Worm (Caenorhabditis elegans) whole organism, early embryonic: ENCODE results near the gene col-161.

Source experiments
- ama-1 ChIP-seq: fragments of 150-350 bp; optimal IDR thresholded peaks from 2 replicates; lab custom pipeline; 2014
- flt-1 ChIP-seq: fragments of 200-800 bp; sonication (Bioruptor generic); IDR thresholded peaks from 2 replicates; pipeline ENCODE4 v1.3.6; 2022; ENCODE audit warnings: missing genetic modification characterization, missing compliant biosample characterization
- hmg-4 ChIP-seq: fragments of 200-800 bp; sonication (Bioruptor generic); optimal IDR thresholded peaks from 2 replicates; lab custom pipeline; 2018; ENCODE audit warnings: mild to moderate bottlenecking, missing genetic modification characterization, missing compliant biosample characterization
- hnd-1 ChIP-seq: sonication (generic microtip); optimal IDR thresholded peaks from 2 replicates; lab custom pipeline; 2016; ENCODE audit warnings: missing genetic modification characterization, missing compliant biosample characterization
- tbx-11 ChIP-seq: fragments of 200-800 bp; sonication (Bioruptor generic); IDR thresholded peaks from 2 replicates; pipeline ENCODE4 v1.3.6; 2022; ENCODE audit warnings: missing genetic modification characterization, missing compliant biosample characterization
- tra-4 ChIP-seq: sonication (generic microtip); optimal IDR thresholded peaks from 2 replicates; lab custom pipeline; 2017; ENCODE audit warnings: missing genetic modification characterization, missing compliant biosample characterization

DNA sequence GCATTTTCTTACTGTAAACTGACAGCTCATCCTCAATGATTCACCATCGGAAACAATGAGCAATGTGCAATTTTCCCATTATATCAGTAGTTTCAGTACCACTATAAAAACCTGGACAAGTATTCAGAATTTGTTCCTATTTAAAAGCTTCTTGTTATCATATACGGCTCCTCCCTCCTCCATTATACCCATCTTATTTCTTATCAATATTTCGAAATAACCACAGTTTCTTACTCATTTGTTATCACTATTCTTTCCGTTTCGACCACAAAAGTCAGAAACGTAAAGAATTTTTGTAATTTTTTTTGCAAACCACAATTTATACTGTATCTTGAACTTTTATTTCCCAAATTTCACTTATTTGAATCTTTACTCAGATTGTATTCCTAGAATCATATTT lies 49.8 kb downstream of the col-161 start:
- no peak for TF ChIP-seq hmg-4
- TF ChIP-seq ama-1 = no peak
- TF ChIP-seq tra-4 (tag; lab: Kevin White, UChicago) = no peak
- no peak for TF ChIP-seq hnd-1
- TF ChIP-seq flt-1 (GFP tag; lab: Robert Waterston, UW) = no peak
- no peak for TF ChIP-seq tbx-11 (GFP tag; lab: Robert Waterston, UW)
